Fruit fly (Drosophila melanogaster) whole organism, embryonic: ENCODE results near the gene Chd1.

Source experiments
- Antp ChIP-seq: fragments of 200-800 bp; sonication (Bioruptor generic); optimal IDR thresholded peaks from 3 replicates; lab custom pipeline; 2016; ENCODE audit warnings: missing biosample characterization, missing genetic modification characterization
- Bgb ChIP-seq: fragments of 200-800 bp; sonication (Bioruptor generic); IDR thresholded peaks from 2 replicates; pipeline ENCODE4 v1.3.6; 2022; ENCODE audit warnings: missing biosample characterization, missing genetic modification characterization; ENCODE audit not compliant: partially characterized antibody
- BtbVII ChIP-seq: fragments of 200-800 bp; sonication (Bioruptor generic); optimal IDR thresholded peaks from 3 replicates; lab custom pipeline; 2017; ENCODE audit warnings: missing biosample characterization, mild to moderate bottlenecking, missing genetic modification characterization
- CG11093 ChIP-seq: fragments of 200-800 bp; sonication (Bioruptor generic); IDR thresholded peaks from 3 replicates; pipeline ENCODE4 v1.3.6; 2022; ENCODE audit warnings: missing biosample characterization, missing genetic modification characterization
- CG11247 ChIP-seq: fragments of 200-800 bp; sonication (Bioruptor generic); IDR thresholded peaks from 2 replicates; pipeline ENCODE4 v1.3.6; 2022; ENCODE audit warnings: missing biosample characterization, missing genetic modification characterization
- CG12071 ChIP-seq: fragments of 200-800 bp; sonication (Bioruptor generic); optimal IDR thresholded peaks from 3 replicates; lab custom pipeline; 2018; ENCODE audit warnings: missing biosample characterization, mild to moderate bottlenecking, missing genetic modification characterization
- CG12299 ChIP-seq: fragments of 200-800 bp; sonication (Bioruptor generic); optimal IDR thresholded peaks from 2 replicates; lab custom pipeline; 2018; ENCODE audit warnings: missing biosample characterization, mild to moderate bottlenecking, missing genetic modification characterization
- CG1602 ChIP-seq: fragments of 200-800 bp; sonication (Bioruptor generic); optimal IDR thresholded peaks from 3 replicates; lab custom pipeline; 2016; ENCODE audit warnings: missing biosample characterization, missing genetic modification characterization
- CG16815 ChIP-seq: fragments of 200-800 bp; sonication (Bioruptor generic); optimal IDR thresholded peaks from 3 replicates; lab custom pipeline; 2017; ENCODE audit warnings: missing biosample characterization, mild to moderate bottlenecking, missing genetic modification characterization
- CG18476 ChIP-seq: fragments of 200-800 bp; sonication (Bioruptor generic); optimal IDR thresholded peaks from 2 replicates; lab custom pipeline; 2016; ENCODE audit warnings: missing biosample characterization, mild to moderate bottlenecking, missing genetic modification characterization
- CG30020 ChIP-seq: fragments of 200-800 bp; optimal IDR thresholded peaks from 2 replicates; lab custom pipeline; 2019; ENCODE audit warnings: missing biosample characterization, mild to moderate bottlenecking, missing genetic modification characterization, moderate library complexity
- CG3726 ChIP-seq: fragments of 200-800 bp; sonication (Bioruptor generic); IDR thresholded peaks from 3 replicates; pipeline ENCODE4, ENCODE4 v1.3.6; 2022; ENCODE audit warnings: missing biosample characterization, missing genetic modification characterization
- CG3847 ChIP-seq: fragments of 200-800 bp; sonication (Bioruptor generic); IDR thresholded peaks from 2 replicates; pipeline ENCODE4 v1.3.6; 2022; ENCODE audit warnings: missing biosample characterization, missing genetic modification characterization
- CG42726 ChIP-seq: fragments of 200-800 bp; sonication (Bioruptor generic); IDR thresholded peaks from 2 replicates; pipeline ENCODE4 v1.3.6; 2022; ENCODE audit warnings: missing biosample characterization, missing genetic modification characterization; ENCODE audit not compliant: partially characterized antibody
- CG4404 ChIP-seq: fragments of 200-800 bp; sonication (Bioruptor generic); IDR thresholded peaks from 2 replicates; pipeline ENCODE4 v1.3.6; 2022; ENCODE audit warnings: missing biosample characterization, missing genetic modification characterization
- CG7963 ChIP-seq: fragments of 200-800 bp; sonication (Bioruptor generic); IDR thresholded peaks from 3 replicates; pipeline ENCODE4 v1.3.6; 2022; ENCODE audit warnings: missing biosample characterization, missing genetic modification characterization; ENCODE audit not compliant: partially characterized antibody
- CG7987 ChIP-seq: fragments of 200-800 bp; sonication (Bioruptor generic); optimal IDR thresholded peaks from 2 replicates; lab custom pipeline; 2018; ENCODE audit warnings: missing biosample characterization, mild to moderate bottlenecking, missing genetic modification characterization, moderate library complexity
- CG8281 ChIP-seq: fragments of 200-800 bp; sonication (Bioruptor generic); optimal IDR thresholded peaks from 2 replicates; lab custom pipeline; 2018; ENCODE audit warnings: missing biosample characterization, mild to moderate bottlenecking, missing genetic modification characterization, moderate library complexity
- CG9876 ChIP-seq: fragments of 200-800 bp; sonication (Bioruptor generic); optimal IDR thresholded peaks from 2 replicates; lab custom pipeline; 2016; ENCODE audit warnings: missing biosample characterization, missing genetic modification characterization
- D19B ChIP-seq: fragments of 200-800 bp; sonication (Bioruptor generic); optimal IDR thresholded peaks from 2 replicates; lab custom pipeline; 2017; ENCODE audit warnings: missing biosample characterization, mild to moderate bottlenecking, missing genetic modification characterization
- Deaf1 ChIP-seq: fragments of 200-800 bp; optimal IDR thresholded peaks from 3 replicates; lab custom pipeline; 2019; ENCODE audit warnings: missing biosample characterization, mild to moderate bottlenecking, missing genetic modification characterization, moderate library complexity
- Doc3 ChIP-seq: fragments of 200-800 bp; sonication (Bioruptor generic); IDR thresholded peaks from 3 replicates; pipeline ENCODE4 v1.3.6; 2022; ENCODE audit warnings: missing biosample characterization, missing genetic modification characterization; ENCODE audit not compliant: partially characterized antibody
- Drgx ChIP-seq: fragments of 200-800 bp; sonication (Bioruptor generic); IDR thresholded peaks from 2 replicates; pipeline ENCODE4 v1.3.6; 2022; ENCODE audit warnings: missing biosample characterization, missing genetic modification characterization
- Gug ChIP-seq: fragments of 200-800 bp; sonication (Bioruptor generic); IDR thresholded peaks from 4 replicates; pipeline ENCODE4 v1.3.6; 2022; ENCODE audit warnings: missing biosample characterization, missing genetic modification characterization
- HLH54F ChIP-seq: fragments of 200-800 bp; sonication (Bioruptor generic); optimal IDR thresholded peaks from 3 replicates; lab custom pipeline; 2016; ENCODE audit warnings: missing biosample characterization, missing genetic modification characterization
- HLHmδ ChIP-seq: fragments of 200-800 bp; sonication (Bioruptor generic); optimal IDR thresholded peaks from 2 replicates; lab custom pipeline; 2018; ENCODE audit warnings: missing biosample characterization, mild to moderate bottlenecking, missing genetic modification characterization, moderate library complexity
- Hmx ChIP-seq: fragments of 200-800 bp; sonication (Bioruptor generic); optimal IDR thresholded peaks from 2 replicates; lab custom pipeline; 2016; ENCODE audit warnings: missing biosample characterization, missing genetic modification characterization
- Hsf ChIP-seq: fragments of 200-800 bp; sonication (Bioruptor generic); optimal IDR thresholded peaks from 3 replicates; lab custom pipeline; 2016; ENCODE audit warnings: missing biosample characterization, missing genetic modification characterization
- MTF-1 ChIP-seq: fragments of 200-800 bp; sonication (Bioruptor generic); optimal IDR thresholded peaks from 2 replicates; lab custom pipeline; 2018; ENCODE audit warnings: missing biosample characterization, mild to moderate bottlenecking, missing genetic modification characterization, borderline replicate concordance
- Meics ChIP-seq: fragments of 200-800 bp; sonication (Bioruptor generic); optimal IDR thresholded peaks from 2 replicates; lab custom pipeline; 2017; ENCODE audit warnings: missing biosample characterization, mild to moderate bottlenecking, missing genetic modification characterization
- Myb ChIP-seq: fragments of 200-800 bp; sonication (Bioruptor generic); optimal IDR thresholded peaks from 2 replicates; lab custom pipeline; 2016; ENCODE audit warnings: missing biosample characterization, missing genetic modification characterization
- Nf-YB ChIP-seq: fragments of 200-800 bp; sonication (Bioruptor generic); optimal IDR thresholded peaks from 3 replicates; lab custom pipeline; 2019; ENCODE audit warnings: missing biosample characterization, mild to moderate bottlenecking, missing genetic modification characterization, moderate library complexity
- Sry-β ChIP-seq: fragments of 200-800 bp; sonication (Bioruptor generic); optimal IDR thresholded peaks from 2 replicates; lab custom pipeline; 2018; ENCODE audit warnings: missing biosample characterization, mild to moderate bottlenecking, missing genetic modification characterization, moderate library complexity
- Taf1 ChIP-seq: fragments of 200-800 bp; sonication (Bioruptor generic); IDR thresholded peaks from 2 replicates; pipeline ENCODE4 v1.3.6; 2022; ENCODE audit warnings: missing biosample characterization, missing genetic modification characterization
- Xrp1 ChIP-seq: fragments of 200-800 bp; sonication (Bioruptor generic); IDR thresholded peaks from 2 replicates; pipeline ENCODE4 v1.3.6; 2022; ENCODE audit warnings: missing biosample characterization, missing genetic modification characterization
- YL-1 ChIP-seq: fragments of 200-800 bp; sonication (Bioruptor generic); optimal IDR thresholded peaks from 3 replicates; lab custom pipeline; 2017; ENCODE audit warnings: missing biosample characterization, mild to moderate bottlenecking, missing genetic modification characterization
- az2 ChIP-seq: fragments of 200-800 bp; sonication (Bioruptor generic); optimal IDR thresholded peaks from 3 replicates; lab custom pipeline; 2016; ENCODE audit warnings: missing biosample characterization, missing genetic modification characterization
- bcd ChIP-seq: fragments of 200-800 bp; sonication (Bioruptor generic); optimal IDR thresholded peaks from 2 replicates; lab custom pipeline; 2017; ENCODE audit warnings: missing biosample characterization, mild to moderate bottlenecking, missing genetic modification characterization
- cad ChIP-seq: fragments of >200 bp; optimal IDR thresholded peaks from 2 replicates; lab custom pipeline; 2017; ENCODE audit warnings: missing biosample characterization, missing genetic modification characterization
- dmrt11E ChIP-seq: fragments of 200-800 bp; sonication (Bioruptor generic); optimal IDR thresholded peaks from 3 replicates; lab custom pipeline; 2018; ENCODE audit warnings: missing biosample characterization, mild to moderate bottlenecking, missing genetic modification characterization, moderate library complexity
- dysf ChIP-seq: fragments of 200-800 bp; sonication (Bioruptor generic); IDR thresholded peaks from 3 replicates; pipeline ENCODE4 v1.3.6; 2022; ENCODE audit warnings: missing biosample characterization, missing genetic modification characterization
- exex ChIP-seq: fragments of 200-800 bp; sonication (Bioruptor generic); optimal IDR thresholded peaks from 4 replicates; lab custom pipeline; 2018; ENCODE audit warnings: missing biosample characterization, mild to moderate bottlenecking, missing genetic modification characterization, moderate library complexity
- ftz-f1 ChIP-seq: fragments of 200-800 bp; sonication (Bioruptor generic); optimal IDR thresholded peaks from 2 replicates; lab custom pipeline; 2016; ENCODE audit warnings: missing biosample characterization, missing genetic modification characterization
- h ChIP-seq: fragments of >200 bp; optimal IDR thresholded peaks from 2 replicates; lab custom pipeline; 2017
- hbn ChIP-seq: fragments of 200-800 bp; sonication (Bioruptor generic); IDR thresholded peaks from 2 replicates; pipeline ENCODE4 v1.3.6; 2022; ENCODE audit warnings: missing biosample characterization, missing genetic modification characterization; ENCODE audit not compliant: partially characterized antibody
- ind ChIP-seq: fragments of 200-800 bp; sonication (Bioruptor generic); optimal IDR thresholded peaks from 3 replicates; lab custom pipeline; 2016; ENCODE audit warnings: missing biosample characterization, missing genetic modification characterization
- mirr ChIP-seq: fragments of 200-800 bp; sonication (Bioruptor generic); optimal IDR thresholded peaks from 3 replicates; lab custom pipeline; 2018; ENCODE audit warnings: missing biosample characterization, mild to moderate bottlenecking, missing genetic modification characterization
- pum ChIP-seq: fragments of 200-800 bp; sonication (Bioruptor generic); optimal IDR thresholded peaks from 2 replicates; lab custom pipeline; 2016; ENCODE audit warnings: missing biosample characterization, missing genetic modification characterization
- sima ChIP-seq: fragments of 200-800 bp; sonication (Bioruptor generic); optimal IDR thresholded peaks from 2 replicates; lab custom pipeline; 2016; ENCODE audit warnings: missing biosample characterization, missing genetic modification characterization
- sug ChIP-seq: fragments of 200-800 bp; optimal IDR thresholded peaks from 2 replicates; lab custom pipeline; 2019; ENCODE audit warnings: missing biosample characterization, mild to moderate bottlenecking, missing genetic modification characterization, moderate library complexity
- trem ChIP-seq: fragments of 200-800 bp; optimal IDR thresholded peaks from 3 replicates; lab custom pipeline; 2019; ENCODE audit warnings: missing biosample characterization, mild to moderate bottlenecking, missing genetic modification characterization, moderate library complexity

The Chd1 gene

DNA sequence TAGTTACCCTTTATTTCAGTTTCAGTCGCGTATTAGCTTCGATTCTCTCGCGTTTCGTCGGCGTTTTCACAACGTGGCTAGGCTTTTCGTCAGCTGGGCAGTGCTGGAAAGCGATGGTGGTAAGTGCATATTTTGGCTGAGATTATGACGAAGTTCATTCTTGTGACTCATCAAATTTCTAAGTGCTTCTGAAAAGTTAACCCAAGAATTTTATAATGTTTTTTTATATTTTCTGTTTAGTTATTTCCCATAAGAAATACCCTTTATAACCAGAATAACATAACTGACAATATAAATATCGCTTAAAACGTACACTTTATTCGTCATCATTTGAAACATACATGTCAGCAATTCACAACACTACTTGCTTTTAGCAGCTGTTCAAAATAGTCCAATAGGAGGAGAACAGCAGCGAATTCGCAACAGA lies 49.6 kb upstream of the Chd1 start, which contains the start of the genes CG17260 and SerRS (continued):
- peak; percentile 42 for TF ChIP-seq Sry-β (GFP tag; lab: Kevin White, UChicago)
- TF ChIP-seq CG1602 (GFP tag; lab: Kevin White, UChicago) = peak; percentile 96
- peak; percentile 93 for TF ChIP-seq trem (tag; lab: Kevin White, UChicago)
- no peak for TF ChIP-seq CG7963 (GFP tag; lab: Robert Waterston, UW)
- peak; percentile 80 for TF ChIP-seq D19B (GFP tag; lab: Kevin White, UChicago)
- TF ChIP-seq MTF-1 (GFP tag; lab: Kevin White, UChicago) = peak; percentile 34
- TF ChIP-seq sug (tag; lab: Kevin White, UChicago) = peak; percentile 92
- TF ChIP-seq mirr (GFP tag; lab: Kevin White, UChicago) = peak; percentile 76
- peak; percentile 91 for TF ChIP-seq CG11093 (GFP tag; lab: Robert Waterston, UW)
- peak; percentile 97 for TF ChIP-seq HLH54F
- TF ChIP-seq CG9876 = peak; percentile 80
- peak; percentile 70 for TF ChIP-seq Nf-YB (GFP tag; lab: Kevin White, UChicago)
- TF ChIP-seq h (lab: Kevin White, UChicago) = no peak
- peak; percentile 91 for TF ChIP-seq CG16815
- peak; percentile 85 for TF ChIP-seq dmrt11E (tag; lab: Kevin White, UChicago)
- TF ChIP-seq Drgx (GFP tag; lab: Robert Waterston, UW) = peak; percentile 83
- peak; percentile 78 for TF ChIP-seq CG7987 (GFP tag; lab: Kevin White, UChicago)
- peak; percentile 88 for TF ChIP-seq CG11247 (GFP tag; lab: Robert Waterston, UW)
- peak; percentile 81 for TF ChIP-seq Deaf1 (tag; lab: Kevin White, UChicago)
- TF ChIP-seq HLHmδ (GFP tag; lab: Kevin White, UChicago) = no peak
- TF ChIP-seq Gug (GFP tag; lab: Robert Waterston, UW) = peak; percentile 92
- peak; percentile 82 for TF ChIP-seq Taf1 (GFP tag; lab: Robert Waterston, UW)
- no peak for TF ChIP-seq cad (GFP tag; lab: Kevin White, UChicago)
- no peak for TF ChIP-seq CG42726 (GFP tag; lab: Robert Waterston, UW)
- TF ChIP-seq hbn (GFP tag; lab: Robert Waterston, UW) = peak; percentile 50
- peak; percentile 95 for TF ChIP-seq dysf (GFP tag; lab: Robert Waterston, UW)
- TF ChIP-seq exex (tag; lab: Kevin White, UChicago) = peak; percentile 72
- TF ChIP-seq BtbVII (GFP tag; lab: Kevin White, UChicago) = peak; percentile 76
- peak; percentile 66 for TF ChIP-seq ftz-f1 (GFP tag; lab: Kevin White, UChicago)
- TF ChIP-seq Hsf (GFP tag; lab: Kevin White, UChicago) = peak; percentile 97
- peak; percentile 97 for TF ChIP-seq pum (GFP tag; lab: Kevin White, UChicago)
- TF ChIP-seq CG3726 = peak; percentile 78; the same call in 2 of the 3 replicates
- TF ChIP-seq CG12299 (tag; lab: Kevin White, UChicago) = peak; percentile 84
- TF ChIP-seq CG18476 = peak; percentile 94
- TF ChIP-seq CG12071 = peak; percentile 43
- peak; percentile 58 for TF ChIP-seq sima (GFP tag; lab: Kevin White, UChicago)
- peak; percentile 96 for TF ChIP-seq ind (GFP tag; lab: Kevin White, UChicago)
- TF ChIP-seq CG4404 (GFP tag; lab: Robert Waterston, UW) = peak; percentile 94
- peak; percentile 94 for TF ChIP-seq Antp (GFP tag; lab: Kevin White, UChicago)
- TF ChIP-seq CG3847 (GFP tag; lab: Robert Waterston, UW) = peak; percentile 95
- peak; percentile 92 for TF ChIP-seq az2
- no peak for TF ChIP-seq Bgb (GFP tag; lab: Robert Waterston, UW)
- TF ChIP-seq Meics (GFP tag; lab: Kevin White, UChicago) = peak; percentile 100
- peak; percentile 84 for TF ChIP-seq Hmx (GFP tag; lab: Kevin White, UChicago)
- peak; percentile 92 for TF ChIP-seq YL-1 (GFP tag; lab: Kevin White, UChicago)
- TF ChIP-seq CG8281 (tag; lab: Kevin White, UChicago) = peak; percentile 70
- TF ChIP-seq Myb = peak; percentile 82
- peak; percentile 90 for TF ChIP-seq bcd (GFP tag; lab: Kevin White, UChicago)
- TF ChIP-seq CG30020 = peak; percentile 77
- peak; percentile 95 for TF ChIP-seq Xrp1
- no peak for TF ChIP-seq Doc3 (GFP tag; lab: Robert Waterston, UW)
